Worm (Caenorhabditis elegans): ENCODE measurements around the gene plc-3.

plc-3 gene

DNA sequence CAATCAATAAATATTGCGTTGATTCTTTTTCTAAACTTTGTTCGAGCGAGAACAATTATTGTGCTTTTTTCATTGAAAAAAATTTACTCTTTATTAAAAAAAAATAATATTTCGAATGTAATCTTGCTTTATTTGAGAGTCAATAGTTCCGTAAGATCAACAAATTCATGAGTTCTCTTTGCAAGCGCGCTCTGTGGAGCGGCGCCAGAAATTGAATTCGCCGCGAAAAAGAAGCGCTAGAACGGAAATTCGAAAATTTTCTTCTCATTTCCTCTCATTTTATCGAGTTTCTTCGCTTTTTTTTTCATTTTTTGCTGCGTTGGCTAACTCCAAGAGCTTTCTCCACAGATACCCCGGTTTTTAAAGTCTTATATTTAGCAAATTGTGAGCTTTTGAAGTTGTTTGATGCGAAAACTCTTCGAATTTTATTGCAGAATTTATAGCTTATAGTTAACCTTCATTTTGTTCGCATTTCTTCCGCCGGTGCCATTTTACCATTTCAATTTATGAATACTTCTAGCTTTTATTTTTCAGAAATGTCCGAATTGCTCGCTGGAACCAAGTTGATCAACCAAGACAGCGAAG, 25.5 kb upstream of the plc-3 start, which contains the start of gene R05H5.3 (continued):
- no peak for TF ChIP-seq lin-40 (tag; optimal IDR thresholded peaks at IDR 0.05)
- no peak for TF ChIP-seq hmg-20 (GFP tag; IDR thresholded peaks at IDR 0.05)
- no peak for TF ChIP-seq C06A6.2 (GFP tag; conservative IDR thresholded peaks at IDR 0.05)
- no peak for TF ChIP-seq pha-4 (tag; optimal IDR thresholded peaks at IDR 0.05)
- peak; percentile 18 for TF ChIP-seq ZK185.1 (tag; optimal IDR thresholded peaks at IDR 0.05; ENCODE audit: poor library complexity, severe bottlenecking)
- no peak for TF ChIP-seq lin-26 (GFP tag; IDR thresholded peaks at IDR 0.05)
- no peak for TF ChIP-seq F57A8.1 (GFP tag; optimal IDR thresholded peaks at IDR 0.05)
- TF ChIP-seq cebp-1 (GFP tag; IDR thresholded peaks at IDR 0.05), result no peak; the same call in 1 of the 2 replicates
- no peak for TF ChIP-seq cebp-1 (tag; optimal IDR thresholded peaks at IDR 0.05)
- no peak for TF ChIP-seq K12H6.12 (tag; optimal IDR thresholded peaks at IDR 0.05)
- no peak for TF ChIP-seq B0336.3 (GFP tag; IDR thresholded peaks at IDR 0.05)
- no peak for TF ChIP-seq tbx-9 (tag; optimal IDR thresholded peaks at IDR 0.05; ENCODE audit: borderline replicate concordance)
- no peak for TF ChIP-seq ceh-40 (GFP tag; IDR thresholded peaks at IDR 0.05)
- TF ChIP-seq rcor-1 (GFP tag; IDR thresholded peaks at IDR 0.05), result no peak; the same call in 1 of the 2 replicates
- no peak for TF ChIP-seq let-607 (tag; optimal IDR thresholded peaks at IDR 0.05)
- peak in 1 of 3 experiments; percentile 75 for TF ChIP-seq lin-35 (GFP tag; optimal IDR thresholded peaks at IDR 0.05)
- peak; percentile 82 for TF ChIP-seq madf-3 (GFP tag; IDR thresholded peaks at IDR 0.05)
- peak; percentile 24 for TF ChIP-seq nhr-80 (tag; optimal IDR thresholded peaks at IDR 0.05)
- TF ChIP-seq F55B11.4 (tag; optimal IDR thresholded peaks at IDR 0.05; ENCODE audit: borderline replicate concordance, insufficient read depth), result no peak
- peak; percentile 49; the same call in 1 of the 2 replicates for TF ChIP-seq attf-6 (GFP tag; IDR thresholded peaks at IDR 0.05)
- TF ChIP-seq tlf-1 (GFP tag; optimal IDR thresholded peaks at IDR 0.05), result peak; percentile 58
- TF ChIP-seq hmg-1.2 (GFP tag; IDR thresholded peaks at IDR 0.05), result peak; percentile 66; the same call in 1 of the 2 replicates
- TF ChIP-seq ceh-79 (tag; optimal IDR thresholded peaks at IDR 0.05), result no peak
- no peak for TF ChIP-seq hlh-12 (tag; optimal IDR thresholded peaks at IDR 0.05)
- peak; percentile 58 for TF ChIP-seq ztf-18 (tag; optimal IDR thresholded peaks at IDR 0.05)

ce11 chrII:10198486-10198885, 24.2 kb upstream of the plc-3 start:
- TF ChIP-seq K12H6.12 (tag; optimal IDR thresholded peaks at IDR 0.05) (no peak), B0336.3 (GFP tag; IDR thresholded peaks at IDR 0.05) (peak; percentile 38; the same call in 1 of the 2 replicates), ekl-4 (GFP tag; IDR thresholded peaks at IDR 0.05) (no peak), attf-5 (GFP tag; optimal IDR thresholded peaks at IDR 0.05) (no peak), ceh-58 (GFP tag; IDR thresholded peaks at IDR 0.05) (no peak), lin-26 (GFP tag; IDR thresholded peaks at IDR 0.05) (no peak)

- TF ChIP-seq sptf-2 (GFP tag; optimal IDR thresholded peaks at IDR 0.05) (no peak), C17E4.6 (GFP tag; IDR thresholded peaks at IDR 0.05) (no peak), ceh-91 (GFP tag; IDR thresholded peaks at IDR 0.05) (no peak), madf-3 (GFP tag; IDR thresholded peaks at IDR 0.05) (0 out of 2 replicates have a peak, but pooled peaks have one; percentile 33), snpc-1.1 (tag; optimal IDR thresholded peaks at IDR 0.05; ENCODE audit: insufficient read depth) (no peak)
Observed at ce11 chrII:10199906-10200305, 22.8 kb upstream of the plc-3 start, which contains the start of gene R05H5.4. Gene R05H5.4 (minus strand): TSS chrII:10200006.

DNA sequence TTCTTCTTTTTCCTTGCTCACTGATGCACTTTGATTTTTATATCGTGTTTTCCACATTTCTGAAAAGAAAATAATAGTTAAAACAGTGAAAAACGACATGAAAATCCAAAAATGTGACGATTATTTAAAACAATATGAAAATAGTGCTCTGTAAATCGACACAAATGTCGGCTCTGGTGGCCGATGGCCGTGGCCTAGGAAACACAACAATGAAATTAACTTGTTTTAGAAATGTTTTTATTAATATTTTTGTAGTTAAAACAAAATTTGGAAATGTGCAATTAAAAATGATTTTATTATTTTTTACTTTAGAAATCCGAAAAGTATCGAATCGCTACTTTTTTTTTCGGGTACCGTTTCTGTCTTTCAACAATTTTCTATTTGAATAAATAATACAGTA, 21.9 kb upstream of the plc-3 start, which contains the start of gene arv-1:
arv-1 (minus strand) TSS at position 65 of the 400 bp plus-strand sequence.
- TF ChIP-seq him-1 (tag; optimal IDR thresholded peaks at IDR 0.05), result peak; percentile 11
- TF ChIP-seq F23B12.7 (tag; optimal IDR thresholded peaks at IDR 0.05; ENCODE audit: insufficient read depth), result peak; percentile 9
- TF ChIP-seq F49E8.2 (tag; optimal IDR thresholded peaks at IDR 0.05; ENCODE audit: insufficient read depth), result no peak
- no peak for TF ChIP-seq K11D2.4 (GFP tag; IDR thresholded peaks at IDR 0.05)
- TF ChIP-seq madf-8 (GFP tag; conservative IDR thresholded peaks at IDR 0.05), result no peak
- TF ChIP-seq ZK185.1 (tag; optimal IDR thresholded peaks at IDR 0.05; ENCODE audit: poor library complexity, severe bottlenecking), result peak; percentile 51
- peak; percentile 11; the same call in 1 of the 2 replicates for TF ChIP-seq ceh-100 (GFP tag; IDR thresholded peaks at IDR 0.05)
- no peak for TF ChIP-seq hlh-12 (tag; optimal IDR thresholded peaks at IDR 0.05)
- TF ChIP-seq somi-1 (GFP tag; optimal IDR thresholded peaks at IDR 0.05), result no peak
- peak; percentile 1 for TF ChIP-seq unc-130 (GFP tag; optimal IDR thresholded peaks at IDR 0.05)
- TF ChIP-seq ceh-40 (GFP tag; IDR thresholded peaks at IDR 0.05), result no peak
- peak; percentile 63; the same call in 1 of the 2 replicates for TF ChIP-seq B0019.2 (GFP tag; conservative IDR thresholded peaks at IDR 0.05)
- TF ChIP-seq hrde-1 (tag; optimal IDR thresholded peaks at IDR 0.05; ENCODE audit: borderline replicate concordance), result no peak
- peak; percentile 52; the same call in 1 of the 2 replicates for TF ChIP-seq hmg-1.2 (GFP tag; IDR thresholded peaks at IDR 0.05)
